Worm (Caenorhabditis elegans): ENCODE data around the gene wbp-11.

DNA sequence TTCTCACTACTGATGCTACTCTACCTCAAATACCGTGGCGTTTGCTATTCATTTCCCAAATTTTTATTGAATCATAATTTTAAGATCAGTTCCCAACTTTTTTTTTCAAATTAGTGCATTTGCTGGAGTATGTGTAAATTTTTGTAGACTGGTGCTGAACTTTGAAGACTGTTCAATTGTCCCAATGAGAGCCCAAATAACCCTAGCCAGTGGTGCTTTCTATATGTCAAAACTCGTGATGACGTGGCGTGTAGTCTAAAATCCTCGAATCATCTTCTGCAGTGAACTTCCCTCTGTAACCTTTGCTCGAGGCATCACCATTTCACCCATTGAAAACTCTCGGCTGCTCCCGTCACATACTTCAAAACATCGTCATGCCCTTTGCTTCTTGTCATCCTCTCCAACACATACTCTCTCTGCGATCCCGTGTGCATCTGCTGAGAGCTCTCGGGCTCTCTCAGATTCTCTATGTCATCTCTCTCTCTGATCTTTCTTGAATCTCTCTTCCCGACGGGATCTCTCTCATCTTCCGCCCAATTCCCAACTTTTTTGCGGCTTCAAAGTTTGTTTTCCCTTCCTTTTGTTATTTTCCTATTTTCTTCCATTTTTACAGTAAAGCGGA is 31.8 kb downstream of the wbp-11 start:
- TF ChIP-seq med-1 (GFP tag; optimal IDR thresholded peaks at IDR 0.05; ENCODE audit: insufficient read depth) (no peak), ref-1 (GFP tag; conservative IDR thresholded peaks at IDR 0.05) (no peak), T22C8.4 (GFP tag; IDR thresholded peaks at IDR 0.05) (no peak), klf-2 (GFP tag; conservative IDR thresholded peaks at IDR 0.05) (no peak)

Data from whole organism, midembryonic.